Worm (Caenorhabditis elegans) whole organism, young adult: ENCODE measurements around the gene madf-1.

Experiments used
- B0336.3 ChIP-seq: fragments of 200-800 bp; sonication (Bioruptor generic); IDR thresholded peaks from 2 replicates; pipeline ENCODE4 v1.3.6; 2022; ENCODE audit warnings: missing genetic modification characterization, missing compliant biosample characterization
- F37B4.10 ChIP-seq: fragments of 200-800 bp; sonication (Bioruptor generic); IDR thresholded peaks from 2 replicates; pipeline ENCODE4 v1.3.6; 2022; ENCODE audit warnings: missing genetic modification characterization, missing compliant biosample characterization
- K12H6.12 ChIP-seq: fragments of 200-800 bp; sonication (Bioruptor generic); optimal IDR thresholded peaks from 2 replicates; lab custom pipeline; 2018; ENCODE audit warnings: mild to moderate bottlenecking, missing genetic modification characterization, missing compliant biosample characterization
- Y79H2A.3 ChIP-seq: fragments of 200-800 bp; sonication (Bioruptor generic); conservative IDR thresholded peaks from 2 replicates; pipeline ENCODE4 v1.3.6; 2022; ENCODE audit warnings: missing genetic modification reagents, missing genetic modification characterization, missing compliant biosample characterization
- attf-3 ChIP-seq: fragments of 200-800 bp; sonication (Bioruptor generic); conservative IDR thresholded peaks from 2 replicates; pipeline ENCODE4 v1.3.6; 2022; ENCODE audit warnings: missing genetic modification reagents, missing genetic modification characterization, missing compliant biosample characterization
- bed-1 ChIP-seq: fragments of 200-800 bp; sonication (Bioruptor generic); IDR thresholded peaks from 2 replicates; pipeline ENCODE4 v1.3.6; 2022; ENCODE audit warnings: missing genetic modification reagents, missing genetic modification characterization, missing compliant biosample characterization
- cebp-1 ChIP-seq, 2 experiments: fragments of 200-800 bp in 1 of 2; sonication (Bioruptor generic) in 1 of 2; sonication (generic microtip) in 1 of 2; IDR thresholded peaks in 1 of 2; optimal IDR thresholded peaks in 1 of 2; 2 replicates each; pipeline versions ENCODE4 v1.3.6 to Lab custom; 2017 to 2022; ENCODE audit warnings: missing compliant biosample characterization in 2 of 2, missing genetic modification characterization in 2 of 2, mild to moderate bottlenecking in 1 of 2, missing genetic modification reagents in 1 of 2, moderate library complexity in 1 of 2
- ceh-40 ChIP-seq: fragments of 200-800 bp; sonication (Bioruptor generic); IDR thresholded peaks from 2 replicates; pipeline ENCODE4 v1.3.6; 2022; ENCODE audit warnings: missing genetic modification characterization, missing compliant biosample characterization
- ceh-79 ChIP-seq: sonication (generic microtip); optimal IDR thresholded peaks from 2 replicates; lab custom pipeline; 2017; ENCODE audit warnings: mild to moderate bottlenecking, missing genetic modification characterization, missing compliant biosample characterization
- ceh-91 ChIP-seq: fragments of 200-800 bp; sonication (Bioruptor generic); IDR thresholded peaks from 2 replicates; pipeline ENCODE4 v1.3.6; 2022; ENCODE audit warnings: missing genetic modification reagents, missing genetic modification characterization, missing compliant biosample characterization
- die-1 ChIP-seq: sonication (generic microtip); optimal IDR thresholded peaks from 2 replicates; lab custom pipeline; 2016; ENCODE audit warnings: missing genotype, mild to moderate bottlenecking, missing genetic modification characterization, missing compliant biosample characterization
- dpl-1 ChIP-seq: fragments of 150-350 bp; optimal IDR thresholded peaks from 2 replicates; lab custom pipeline; 2014; ENCODE audit warnings: missing biosample characterization, missing genetic modification reagents, missing genetic modification characterization
- efl-1 ChIP-seq: fragments of 150-350 bp; optimal IDR thresholded peaks from 2 replicates; lab custom pipeline; 2014; ENCODE audit warnings: missing biosample characterization, missing genetic modification reagents, missing genetic modification characterization
- egrh-3 ChIP-seq: fragments of 200-800 bp; sonication (Bioruptor generic); IDR thresholded peaks from 2 replicates; pipeline ENCODE4 v1.3.6; 2022; ENCODE audit warnings: missing genetic modification reagents, missing genetic modification characterization, missing compliant biosample characterization
- ekl-4 ChIP-seq: fragments of 200-800 bp; sonication (Bioruptor generic); IDR thresholded peaks from 2 replicates; pipeline ENCODE4 v1.3.6; 2022; ENCODE audit warnings: missing genetic modification reagents, missing genetic modification characterization, missing compliant biosample characterization
- ets-4 ChIP-seq: fragments of 200-800 bp; sonication (Bioruptor generic); optimal IDR thresholded peaks from 2 replicates; lab custom pipeline; 2018; ENCODE audit warnings: mild to moderate bottlenecking, missing genetic modification characterization, missing compliant biosample characterization
- gei-17 ChIP-seq: fragments of 200-800 bp; sonication (Bioruptor generic); optimal IDR thresholded peaks from 2 replicates; lab custom pipeline; 2018; ENCODE audit warnings: mild to moderate bottlenecking, missing genetic modification characterization, missing compliant biosample characterization
- hmg-20 ChIP-seq: fragments of 200-800 bp; sonication (Bioruptor generic); IDR thresholded peaks from 2 replicates; pipeline ENCODE4 v1.3.6; 2022; ENCODE audit warnings: missing genetic modification reagents, missing genetic modification characterization, missing compliant biosample characterization
- let-526 ChIP-seq: fragments of 200-800 bp; sonication (Bioruptor generic); IDR thresholded peaks from 2 replicates; pipeline ENCODE4 v1.3.6; 2022; ENCODE audit warnings: missing genetic modification reagents, missing genetic modification characterization, missing compliant biosample characterization
- lin-40 ChIP-seq: sonication (generic microtip); optimal IDR thresholded peaks from 2 replicates; lab custom pipeline; 2016; ENCODE audit warnings: missing genetic modification characterization, mild to moderate bottlenecking, missing compliant biosample characterization, missing genotype, missing genetic modification reagents
- lin-54 ChIP-seq: fragments of 200-800 bp; sonication (Bioruptor generic); optimal IDR thresholded peaks from 2 replicates; lab custom pipeline; 2018; ENCODE audit warnings: mild to moderate bottlenecking, missing genetic modification characterization, missing compliant biosample characterization
- lsl-1 ChIP-seq: fragments of 200-800 bp; sonication (Bioruptor generic); optimal IDR thresholded peaks from 2 replicates; lab custom pipeline; 2018; ENCODE audit warnings: mild to moderate bottlenecking, missing genetic modification characterization, moderate library complexity, missing compliant biosample characterization
- madf-3 ChIP-seq: fragments of 200-800 bp; sonication (Bioruptor generic); IDR thresholded peaks from 2 replicates; pipeline ENCODE4 v1.3.6; 2022; ENCODE audit warnings: missing genetic modification reagents, missing genetic modification characterization, missing compliant biosample characterization
- madf-6 ChIP-seq: fragments of 200-800 bp; sonication (Bioruptor generic); IDR thresholded peaks from 2 replicates; pipeline ENCODE4 v1.3.6; 2022; ENCODE audit warnings: missing genetic modification reagents, missing genetic modification characterization, missing compliant biosample characterization
- nhr-90 ChIP-seq: sonication (generic microtip); optimal IDR thresholded peaks from 2 replicates; lab custom pipeline; 2016; ENCODE audit warnings: missing genotype, mild to moderate bottlenecking, missing genetic modification characterization, missing compliant biosample characterization
- pbrm-1 ChIP-seq: fragments of 200-800 bp; sonication (Bioruptor generic); IDR thresholded peaks from 2 replicates; pipeline ENCODE4 v1.3.6; 2022; ENCODE audit warnings: missing genetic modification reagents, missing genetic modification characterization, missing compliant biosample characterization
- sdz-38 ChIP-seq: sonication (generic microtip); optimal IDR thresholded peaks from 2 replicates; lab custom pipeline; 2016; ENCODE audit warnings: missing genotype, missing genetic modification characterization, missing compliant biosample characterization
- snpc-3.4 ChIP-seq: sonication (generic microtip); optimal IDR thresholded peaks from 2 replicates; lab custom pipeline; 2017; ENCODE audit warnings: missing genetic modification characterization, mild to moderate bottlenecking, missing compliant biosample characterization, antibody characterized with exemption, moderate library complexity, missing genotype, missing genetic modification reagents
- sptf-2 ChIP-seq: fragments of 200-800 bp; sonication (Bioruptor generic); optimal IDR thresholded peaks from 2 replicates; lab custom pipeline; 2018; ENCODE audit warnings: mild to moderate bottlenecking, missing genetic modification characterization, missing compliant biosample characterization
- unc-130 ChIP-seq: sonication (generic microtip); optimal IDR thresholded peaks from 2 replicates; lab custom pipeline; 2016; ENCODE audit warnings: missing genetic modification reagents, missing genetic modification characterization, missing compliant biosample characterization
- ztf-25 ChIP-seq: fragments of 200-800 bp; sonication (Bioruptor generic); IDR thresholded peaks from 2 replicates; pipeline ENCODE4 v1.3.6; 2022; ENCODE audit warnings: missing genetic modification reagents, missing genetic modification characterization, missing compliant biosample characterization
- ztf-6 ChIP-seq: fragments of 200-800 bp; sonication (Bioruptor generic); IDR thresholded peaks from 2 replicates; pipeline ENCODE4 v1.3.6; 2022; ENCODE audit warnings: missing genetic modification reagents, missing genetic modification characterization, missing compliant biosample characterization

madf-1 gene

ce11 chrIV:842630-843029 lies 10.9 kb upstream of the madf-1 start (continued):
- peak; percentile 28 for TF ChIP-seq unc-130 (GFP tag; lab: Kevin White, UChicago)
- peak; percentile 57; the same call in 1 of the 2 replicates for TF ChIP-seq attf-3 (GFP tag; lab: Robert Waterston, UW)
- 0 out of 2 replicates have a peak, but pooled peaks have one; percentile 20 for TF ChIP-seq egrh-3
- TF ChIP-seq B0336.3: peak; percentile 38; the same call in 1 of the 2 replicates
- TF ChIP-seq cebp-1 (GFP tag; IDR thresholded peaks at IDR 0.05; lab: Robert Waterston, UW): no peak
- peak; percentile 36 for TF ChIP-seq cebp-1 (tag; optimal IDR thresholded peaks at IDR 0.05; lab: Kevin White, UChicago)
- TF ChIP-seq snpc-3.4 (tag; lab: Kevin White, UChicago): peak; percentile 21
- TF ChIP-seq ekl-4 (GFP tag; lab: Robert Waterston, UW): peak; percentile 38; the same call in 1 of the 2 replicates
- TF ChIP-seq lin-40 (tag; lab: Kevin White, UChicago): peak; percentile 41
- TF ChIP-seq die-1 (tag; lab: Kevin White, UChicago): peak; percentile 72
- TF ChIP-seq nhr-90 (tag; lab: Kevin White, UChicago): peak; percentile 52
- TF ChIP-seq ztf-25: 0 out of 2 replicates have a peak, but pooled peaks have one; percentile 21

- TF ChIP-seq B0336.3: no peak
- no peak for TF ChIP-seq ceh-79 (tag; lab: Kevin White, UChicago)
- TF ChIP-seq madf-6 (GFP tag; lab: Robert Waterston, UW): peak; percentile 23; the same call in 1 of the 2 replicates
- TF ChIP-seq sdz-38: no peak
- no peak for TF ChIP-seq cebp-1 (GFP tag; IDR thresholded peaks at IDR 0.05; lab: Robert Waterston, UW)
- TF ChIP-seq cebp-1 (tag; optimal IDR thresholded peaks at IDR 0.05; lab: Kevin White, UChicago): no peak
- TF ChIP-seq lin-54: peak; percentile 79
- TF ChIP-seq attf-3 (GFP tag; lab: Robert Waterston, UW): no peak
- no peak for TF ChIP-seq ztf-6 (GFP tag; lab: Robert Waterston, UW)
- TF ChIP-seq ceh-40 (GFP tag; lab: Robert Waterston, UW): no peak
- TF ChIP-seq dpl-1: peak; percentile 30
- TF ChIP-seq F37B4.10: no peak
- TF ChIP-seq lsl-1 (GFP tag; lab: Kevin White, UChicago): peak; percentile 27
- TF ChIP-seq sptf-2: no peak
- peak; percentile 61 for TF ChIP-seq efl-1
Measured at ce11 chrIV:842095-842494, 10.4 kb upstream of the madf-1 start, which contains the start of gene Y55F3BR.6. Gene Y55F3BR.6 (minus strand): TSS chrIV:842126.

ce11 chrIV:833517-833916 lies 1.8 kb upstream of the madf-1 start:
- peak; percentile 5 for TF ChIP-seq efl-1
- TF ChIP-seq let-526 (GFP tag; lab: Robert Waterston, UW): no peak
- 0 out of 2 replicates have a peak, but pooled peaks have one; percentile 11 for TF ChIP-seq cebp-1 (GFP tag; IDR thresholded peaks at IDR 0.05; lab: Robert Waterston, UW)
- TF ChIP-seq cebp-1 (tag; optimal IDR thresholded peaks at IDR 0.05; lab: Kevin White, UChicago): peak; percentile 29
- TF ChIP-seq, all 124 proteins: peak for 2

ce11 chrIV:830262-830960 lies 1.3 kb downstream of the madf-1 start:
- TF ChIP-seq lin-40 (tag; lab: Kevin White, UChicago) (no peak), gei-17 (GFP tag; lab: Kevin White, UChicago) (no peak), ets-4 (GFP tag; lab: Kevin White, UChicago) (no peak), hmg-20 (GFP tag; lab: Robert Waterston, UW) (no peak), ceh-91 (GFP tag; lab: Robert Waterston, UW) (no peak), bed-1 (GFP tag; lab: Robert Waterston, UW) (no peak), K12H6.12 (tag; lab: Kevin White, UChicago) (no peak), madf-3 (GFP tag; lab: Robert Waterston, UW) (no peak), pbrm-1 (GFP tag; lab: Robert Waterston, UW) (no peak), Y79H2A.3 (GFP tag; lab: Robert Waterston, UW) (no peak), efl-1 (peak; percentile 57), madf-6 (GFP tag; lab: Robert Waterston, UW) (peak; percentile 58)
- TF ChIP-seq, all 124 proteins: peak for 2
